Worm (Caenorhabditis elegans) whole organism, young adult: ENCODE measurements around the gene fbxa-182.

Experiments used
- B0019.2 ChIP-seq: fragments of 200-800 bp; sonication (Bioruptor generic); conservative IDR thresholded peaks from 2 replicates; pipeline ENCODE4 v1.3.6; 2022; ENCODE audit warnings: missing genetic modification reagents, missing genetic modification characterization, missing compliant biosample characterization
- C06A6.2 ChIP-seq: fragments of 200-800 bp; sonication (Bioruptor generic); conservative IDR thresholded peaks from 2 replicates; pipeline ENCODE4 v1.3.6; 2022; ENCODE audit warnings: missing genetic modification characterization, missing compliant biosample characterization
- C17E4.6 ChIP-seq: fragments of 200-800 bp; sonication (Bioruptor generic); IDR thresholded peaks from 2 replicates; pipeline ENCODE4 v1.3.6; 2022; ENCODE audit warnings: missing genetic modification reagents, missing genetic modification characterization, missing compliant biosample characterization
- F23B12.7 ChIP-seq: sonication (generic microtip); optimal IDR thresholded peaks from 2 replicates; lab custom pipeline; 2017; ENCODE audit warnings: missing genetic modification characterization, mild to moderate bottlenecking, missing compliant biosample characterization, antibody characterized with exemption, moderate library complexity; ENCODE audit not compliant: insufficient read depth
- F37B4.10 ChIP-seq: fragments of 200-800 bp; sonication (Bioruptor generic); IDR thresholded peaks from 2 replicates; pipeline ENCODE4 v1.3.6; 2022; ENCODE audit warnings: missing genetic modification characterization, missing compliant biosample characterization
- F49E8.2 ChIP-seq: sonication (generic microtip); optimal IDR thresholded peaks from 3 replicates; lab custom pipeline; 2017; ENCODE audit warnings: missing genetic modification characterization, mild to moderate bottlenecking, missing compliant biosample characterization, antibody characterized with exemption, moderate library complexity; ENCODE audit not compliant: insufficient read depth
- K11D2.4 ChIP-seq: fragments of 200-800 bp; sonication (Bioruptor generic); IDR thresholded peaks from 2 replicates; pipeline ENCODE4 v1.3.6; 2022; ENCODE audit warnings: missing genetic modification reagents, missing genetic modification characterization, missing compliant biosample characterization
- K12H6.12 ChIP-seq: fragments of 200-800 bp; sonication (Bioruptor generic); optimal IDR thresholded peaks from 2 replicates; lab custom pipeline; 2018; ENCODE audit warnings: mild to moderate bottlenecking, missing genetic modification characterization, missing compliant biosample characterization
- T07F8.4 ChIP-seq: sonication (generic microtip); optimal IDR thresholded peaks from 2 replicates; lab custom pipeline; 2016; ENCODE audit warnings: mild to moderate bottlenecking, missing genetic modification characterization, moderate library complexity, missing compliant biosample characterization
- Y56A3A.18 ChIP-seq: fragments of 200-800 bp; sonication (Bioruptor generic); IDR thresholded peaks from 2 replicates; pipeline ENCODE4 v1.3.6; 2022; ENCODE audit warnings: missing genetic modification reagents, missing genetic modification characterization, missing compliant biosample characterization
- Y67H2A.10 ChIP-seq: fragments of 200-800 bp; sonication (Bioruptor generic); conservative IDR thresholded peaks from 2 replicates; pipeline ENCODE4 v1.3.6; 2022; ENCODE audit warnings: missing genetic modification reagents, missing genetic modification characterization, missing compliant biosample characterization
- Y79H2A.3 ChIP-seq: fragments of 200-800 bp; sonication (Bioruptor generic); conservative IDR thresholded peaks from 2 replicates; pipeline ENCODE4 v1.3.6; 2022; ENCODE audit warnings: missing genetic modification reagents, missing genetic modification characterization, missing compliant biosample characterization
- Y95B8A.8 ChIP-seq: fragments of 200-800 bp; sonication (Bioruptor generic); IDR thresholded peaks from 2 replicates; pipeline ENCODE4 v1.3.6; 2022; ENCODE audit warnings: missing genetic modification reagents, missing genetic modification characterization, missing compliant biosample characterization
- aptf-3 ChIP-seq: fragments of 200-800 bp; sonication (Bioruptor generic); IDR thresholded peaks from 2 replicates; pipeline ENCODE4 v1.3.6; 2022; ENCODE audit warnings: missing genetic modification characterization, missing compliant biosample characterization
- athp-1 ChIP-seq: sonication (generic microtip); optimal IDR thresholded peaks from 2 replicates; lab custom pipeline; 2017; ENCODE audit warnings: mild to moderate bottlenecking, missing genetic modification characterization, missing compliant biosample characterization
- attf-3 ChIP-seq: fragments of 200-800 bp; sonication (Bioruptor generic); conservative IDR thresholded peaks from 2 replicates; pipeline ENCODE4 v1.3.6; 2022; ENCODE audit warnings: missing genetic modification reagents, missing genetic modification characterization, missing compliant biosample characterization
- bed-1 ChIP-seq: fragments of 200-800 bp; sonication (Bioruptor generic); IDR thresholded peaks from 2 replicates; pipeline ENCODE4 v1.3.6; 2022; ENCODE audit warnings: missing genetic modification reagents, missing genetic modification characterization, missing compliant biosample characterization
- ceh-79 ChIP-seq: sonication (generic microtip); optimal IDR thresholded peaks from 2 replicates; lab custom pipeline; 2017; ENCODE audit warnings: mild to moderate bottlenecking, missing genetic modification characterization, missing compliant biosample characterization
- chd-7 ChIP-seq: sonication (generic microtip); optimal IDR thresholded peaks from 2 replicates; lab custom pipeline; 2016; ENCODE audit warnings: mild to moderate bottlenecking, missing genetic modification characterization, moderate library complexity, missing compliant biosample characterization
- die-1 ChIP-seq: sonication (generic microtip); optimal IDR thresholded peaks from 2 replicates; lab custom pipeline; 2016; ENCODE audit warnings: missing genotype, mild to moderate bottlenecking, missing genetic modification characterization, missing compliant biosample characterization
- efl-1 ChIP-seq: fragments of 150-350 bp; optimal IDR thresholded peaks from 2 replicates; lab custom pipeline; 2014; ENCODE audit warnings: missing biosample characterization, missing genetic modification reagents, missing genetic modification characterization
- egrh-3 ChIP-seq: fragments of 200-800 bp; sonication (Bioruptor generic); IDR thresholded peaks from 2 replicates; pipeline ENCODE4 v1.3.6; 2022; ENCODE audit warnings: missing genetic modification reagents, missing genetic modification characterization, missing compliant biosample characterization
- hmg-20 ChIP-seq: fragments of 200-800 bp; sonication (Bioruptor generic); IDR thresholded peaks from 2 replicates; pipeline ENCODE4 v1.3.6; 2022; ENCODE audit warnings: missing genetic modification reagents, missing genetic modification characterization, missing compliant biosample characterization
- hrde-1 ChIP-seq: sonication (generic microtip); optimal IDR thresholded peaks from 2 replicates; lab custom pipeline; 2016; ENCODE audit warnings: missing genetic modification characterization, mild to moderate bottlenecking, missing compliant biosample characterization, moderate library complexity, missing genotype, missing genetic modification reagents, borderline replicate concordance
- hsf-1 ChIP-seq: fragments of 200-800 bp; sonication (Bioruptor generic); IDR thresholded peaks from 2 replicates; pipeline ENCODE4 v1.3.6; 2022; ENCODE audit warnings: missing genetic modification reagents, missing genetic modification characterization, missing compliant biosample characterization
- lag-1 ChIP-seq: fragments of 200-800 bp; sonication (Bioruptor generic); IDR thresholded peaks from 2 replicates; pipeline ENCODE4 v1.3.6; 2022; ENCODE audit warnings: missing genetic modification reagents, missing genetic modification characterization, missing compliant biosample characterization
- let-526 ChIP-seq: fragments of 200-800 bp; sonication (Bioruptor generic); IDR thresholded peaks from 2 replicates; pipeline ENCODE4 v1.3.6; 2022; ENCODE audit warnings: missing genetic modification reagents, missing genetic modification characterization, missing compliant biosample characterization
- let-607 ChIP-seq, 2 experiments: fragments of 200-800 bp in 1 of 2; sonication (Bioruptor generic) in 1 of 2; sonication (generic microtip) in 1 of 2; optimal IDR thresholded peaks; 2 replicates each; lab custom pipeline; 2016 to 2018; ENCODE audit warnings: mild to moderate bottlenecking in 2 of 2, missing compliant biosample characterization in 2 of 2, missing genetic modification characterization in 2 of 2, moderate library complexity in 2 of 2, missing genotype in 1 of 2
- lsy-27 ChIP-seq: sonication (generic microtip); optimal IDR thresholded peaks from 2 replicates; lab custom pipeline; 2017; ENCODE audit warnings: missing genetic modification characterization, mild to moderate bottlenecking, missing compliant biosample characterization, antibody characterized with exemption, missing genotype, borderline replicate concordance; ENCODE audit not compliant: insufficient read depth
- madf-3 ChIP-seq: fragments of 200-800 bp; sonication (Bioruptor generic); IDR thresholded peaks from 2 replicates; pipeline ENCODE4 v1.3.6; 2022; ENCODE audit warnings: missing genetic modification reagents, missing genetic modification characterization, missing compliant biosample characterization
- nfyb-1 ChIP-seq: fragments of 200-800 bp; sonication (Bioruptor generic); IDR thresholded peaks from 2 replicates; pipeline ENCODE4 v1.3.6; 2022; ENCODE audit warnings: missing genetic modification reagents, missing genetic modification characterization, missing compliant biosample characterization
- nhr-80 ChIP-seq: sonication (generic microtip); optimal IDR thresholded peaks from 2 replicates; lab custom pipeline; 2016; ENCODE audit warnings: missing genetic modification characterization, missing compliant biosample characterization
- nhr-90 ChIP-seq: sonication (generic microtip); optimal IDR thresholded peaks from 2 replicates; lab custom pipeline; 2016; ENCODE audit warnings: missing genotype, mild to moderate bottlenecking, missing genetic modification characterization, missing compliant biosample characterization
- pbrm-1 ChIP-seq: fragments of 200-800 bp; sonication (Bioruptor generic); IDR thresholded peaks from 2 replicates; pipeline ENCODE4 v1.3.6; 2022; ENCODE audit warnings: missing genetic modification reagents, missing genetic modification characterization, missing compliant biosample characterization
- rec-8 ChIP-seq, 2 experiments: sonication (generic microtip); optimal IDR thresholded peaks; 2 replicates each; lab custom pipeline; 2016; ENCODE audit warnings: mild to moderate bottlenecking in 2 of 2, missing genetic modification characterization in 2 of 2, missing genetic modification reagents in 2 of 2, missing genotype in 2 of 2, missing biosample characterization in 1 of 2, missing compliant biosample characterization in 1 of 2, moderate library complexity in 1 of 2
- repo-1 ChIP-seq: sonication (generic microtip); optimal IDR thresholded peaks from 2 replicates; lab custom pipeline; 2017; ENCODE audit warnings: mild to moderate bottlenecking, missing genetic modification characterization, missing compliant biosample characterization
- snpc-1.1 ChIP-seq: sonication (generic microtip); optimal IDR thresholded peaks from 2 replicates; lab custom pipeline; 2017; ENCODE audit warnings: missing genetic modification characterization, mild to moderate bottlenecking, missing compliant biosample characterization, antibody characterized with exemption, moderate library complexity, missing genotype, missing genetic modification reagents; ENCODE audit not compliant: insufficient read depth
- tbx-9 ChIP-seq: sonication (generic microtip); optimal IDR thresholded peaks from 2 replicates; lab custom pipeline; 2016; ENCODE audit warnings: borderline replicate concordance, missing genetic modification characterization, inconsistent platforms, missing compliant biosample characterization
- xnd-1 ChIP-seq: sonication (generic microtip); optimal IDR thresholded peaks from 2 replicates; lab custom pipeline; 2016; ENCODE audit warnings: missing genotype, missing genetic modification reagents, missing genetic modification characterization, missing compliant biosample characterization
- zfh-2 ChIP-seq: fragments of 200-800 bp; sonication (Bioruptor generic); conservative IDR thresholded peaks from 2 replicates; pipeline ENCODE4 v1.3.6; 2022; ENCODE audit warnings: missing genetic modification reagents, missing genetic modification characterization, missing compliant biosample characterization
- ztf-26 ChIP-seq: sonication (generic microtip); optimal IDR thresholded peaks from 2 replicates; lab custom pipeline; 2017; ENCODE audit warnings: missing genetic modification characterization, missing compliant biosample characterization
- ztf-28 ChIP-seq: fragments of 200-800 bp; sonication (Bioruptor generic); IDR thresholded peaks from 2 replicates; pipeline ENCODE4 v1.3.6; 2022; ENCODE audit warnings: missing genetic modification reagents, missing genetic modification characterization, missing compliant biosample characterization
- ztf-3 ChIP-seq: fragments of 200-800 bp; sonication (Bioruptor generic); optimal IDR thresholded peaks from 2 replicates; lab custom pipeline; 2018; ENCODE audit warnings: mild to moderate bottlenecking, missing genetic modification characterization, missing compliant biosample characterization

fbxa-182 gene

ce11 chrII:2378465-2379009 is 34.0 kb downstream of the fbxa-182 start (continued):
- TF ChIP-seq Y79H2A.3 (GFP tag; lab: Robert Waterston, UW) (no peak), ztf-26 (tag; lab: Kevin White, UChicago) (peak; percentile 19), K11D2.4 (GFP tag; lab: Robert Waterston, UW) (0 out of 2 replicates have a peak, but pooled peaks have one; percentile 20), chd-7 (tag; lab: Kevin White, UChicago) (peak; percentile 31), let-526 (GFP tag; lab: Robert Waterston, UW) (0 out of 2 replicates have a peak, but pooled peaks have one; percentile 17), bed-1 (no peak), rec-8 (tag; optimal IDR thresholded peaks at IDR 0.05; lab: Kevin White, UChicago) (no peak), attf-3 (GFP tag; lab: Robert Waterston, UW) (no peak), repo-1 (tag; lab: Kevin White, UChicago) (peak; percentile 76), Y56A3A.18 (GFP tag; lab: Robert Waterston, UW) (peak; percentile 51; the same call in 1 of the 2 replicates), ztf-3 (GFP tag; lab: Kevin White, UChicago) (peak; percentile 80), F49E8.2 (no peak), nhr-80 (tag; lab: Kevin White, UChicago) (peak; percentile 100), madf-3 (GFP tag; lab: Robert Waterston, UW) (no peak)

ce11 chrII:2377751-2378150 is 34.8 kb downstream of the fbxa-182 start, which contains the start of gene F16G10.6:
TSS of gene F16G10.6 (minus strand) at chrII:2377851.
- TF ChIP-seq C06A6.2 (GFP tag; lab: Robert Waterston, UW) (no peak), C17E4.6 (no peak), snpc-1.1 (tag; lab: Kevin White, UChicago) (no peak), egrh-3 (GFP tag; lab: Robert Waterston, UW) (no peak), nfyb-1 (GFP tag; lab: Robert Waterston, UW) (no peak), F23B12.7 (no peak), die-1 (no peak), hrde-1 (tag; lab: Kevin White, UChicago) (no peak), ztf-28 (no peak), let-607 (tag; optimal IDR thresholded peaks at IDR 0.05; lab: Kevin White, UChicago) (no peak)

ce11 chrII:2374973-2375372 is 37.6 kb downstream of the fbxa-182 start, which contains the start of gene F16G10.2:
TSS of gene F16G10.2 (plus strand) at chrII:2375273.
- TF ChIP-seq nfyb-1 (GFP tag; lab: Robert Waterston, UW) (no peak), K12H6.12 (tag; lab: Kevin White, UChicago) (no peak), lag-1 (GFP tag; lab: Robert Waterston, UW) (no peak), Y95B8A.8 (GFP tag; lab: Robert Waterston, UW) (no peak), zfh-2 (GFP tag; lab: Robert Waterston, UW) (no peak), F37B4.10 (no peak), B0019.2 (GFP tag; lab: Robert Waterston, UW) (no peak), ztf-3 (GFP tag; lab: Kevin White, UChicago) (no peak), efl-1 (no peak), hmg-20 (GFP tag; lab: Robert Waterston, UW) (no peak)

DNA sequence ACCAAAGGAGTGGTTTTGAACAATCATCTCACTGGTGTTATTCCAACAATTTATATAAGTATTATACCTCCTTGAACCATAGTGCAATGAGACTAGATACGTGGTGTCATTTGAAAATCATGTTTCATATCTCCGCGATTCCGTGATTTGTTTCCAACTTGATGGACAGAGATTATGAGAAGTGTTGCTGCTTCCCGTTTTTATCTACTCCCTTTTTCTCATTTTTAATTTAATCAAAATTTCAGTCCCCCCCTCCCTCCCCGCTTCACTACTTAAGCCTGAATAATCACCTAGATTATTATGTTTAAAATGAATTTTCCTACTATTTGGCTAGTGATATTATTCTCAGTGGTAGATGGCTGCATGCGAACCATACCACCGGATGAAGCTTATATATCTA is 40.5 kb downstream of the fbxa-182 start, which contains the start of gene F16G10.3:
Gene F16G10.3, plus strand, starts transcription at position 301 of the 400 bp plus-strand sequence.
- TF ChIP-seq lsy-27, result no peak
- TF ChIP-seq nhr-90 (tag; lab: Kevin White, UChicago), result no peak
- no peak for TF ChIP-seq hsf-1 (GFP tag; lab: Robert Waterston, UW)
- no peak for TF ChIP-seq aptf-3 (GFP tag; lab: Robert Waterston, UW)
- TF ChIP-seq ceh-79 (tag; lab: Kevin White, UChicago), result no peak
- no peak for TF ChIP-seq lag-1 (GFP tag; lab: Robert Waterston, UW)
- TF ChIP-seq T07F8.4 (tag; lab: Kevin White, UChicago), result no peak
- TF ChIP-seq egrh-3 (GFP tag; lab: Robert Waterston, UW), result no peak
- TF ChIP-seq pbrm-1 (GFP tag; lab: Robert Waterston, UW), result no peak
- no peak for TF ChIP-seq Y67H2A.10 (GFP tag; lab: Robert Waterston, UW)
- no peak for TF ChIP-seq tbx-9 (tag; lab: Kevin White, UChicago)
- no peak for TF ChIP-seq xnd-1
- no peak for TF ChIP-seq athp-1 (tag; lab: Kevin White, UChicago)
